Worm (Caenorhabditis elegans): Measurements from ENCODE around the gene oef-1.

oef-1 gene

ce11 chrIV:7558653-7559052, 10.4 kb downstream of the oef-1 start (continued):
- TF ChIP-seq K12H6.12 (tag; optimal IDR thresholded peaks at IDR 0.05), result no peak
- no peak for TF ChIP-seq sptf-2 (GFP tag; optimal IDR thresholded peaks at IDR 0.05)
- TF ChIP-seq let-526 (GFP tag; IDR thresholded peaks at IDR 0.05), result no peak
- no peak for TF ChIP-seq ceh-40 (GFP tag; IDR thresholded peaks at IDR 0.05)
- no peak for TF ChIP-seq efl-1 (GFP tag; optimal IDR thresholded peaks at IDR 0.05)
- TF ChIP-seq Y56A3A.18 (GFP tag; IDR thresholded peaks at IDR 0.05), result no peak
- no peak for TF ChIP-seq nhr-179 (tag; optimal IDR thresholded peaks at IDR 0.05)
- peak; percentile 66 for TF ChIP-seq hrde-1 (tag; optimal IDR thresholded peaks at IDR 0.05; ENCODE audit: borderline replicate concordance)
- TF ChIP-seq tbp1 (GFP tag; optimal IDR thresholded peaks at IDR 0.05), result no peak
- no peak for TF ChIP-seq dox-1 (GFP tag; IDR thresholded peaks at IDR 0.05)
- no peak for TF ChIP-seq repo-1 (tag; optimal IDR thresholded peaks at IDR 0.05)
- TF ChIP-seq F10E7.11 (tag; optimal IDR thresholded peaks at IDR 0.05), result no peak
- TF ChIP-seq ztf-18 (tag; optimal IDR thresholded peaks at IDR 0.05), result no peak
- no peak for TF ChIP-seq F39B2.1 (GFP tag; IDR thresholded peaks at IDR 0.05)
- no peak for TF ChIP-seq ztf-26 (tag; optimal IDR thresholded peaks at IDR 0.05)
- TF ChIP-seq hmg-1.2 (GFP tag; IDR thresholded peaks at IDR 0.05), result no peak
- no peak for TF ChIP-seq ceh-27 (GFP tag; optimal IDR thresholded peaks at IDR 0.05)
- TF ChIP-seq lin-40 (tag; optimal IDR thresholded peaks at IDR 0.05), result no peak
- TF ChIP-seq xnd-1 (tag; optimal IDR thresholded peaks at IDR 0.05), result no peak
- no peak for TF ChIP-seq let-607 (tag; optimal IDR thresholded peaks at IDR 0.05)
- TF ChIP-seq F49E8.2 (tag; optimal IDR thresholded peaks at IDR 0.05; ENCODE audit: insufficient read depth), result peak; percentile 81
- TF ChIP-seq Y53F4B.3 (GFP tag; IDR thresholded peaks at IDR 0.05), result no peak
- no peak for TF ChIP-seq sdz-38 (tag; optimal IDR thresholded peaks at IDR 0.05)
- TF ChIP-seq snpc-3.4 (tag; optimal IDR thresholded peaks at IDR 0.05), result no peak
- TF ChIP-seq Y95B8A.8 (GFP tag; IDR thresholded peaks at IDR 0.05), result no peak
- no peak for TF ChIP-seq nhr-27 (tag; optimal IDR thresholded peaks at IDR 0.05)
- TF ChIP-seq chd-7 (tag; optimal IDR thresholded peaks at IDR 0.05), result peak; percentile 28
- no peak for TF ChIP-seq mcd-1 (GFP tag; IDR thresholded peaks at IDR 0.05)
- no peak for TF ChIP-seq lir-1 (GFP tag; conservative IDR thresholded peaks at IDR 0.05)
- no peak for TF ChIP-seq Y79H2A.3 (GFP tag; conservative IDR thresholded peaks at IDR 0.05)
- no peak for TF ChIP-seq ceh-100 (GFP tag; IDR thresholded peaks at IDR 0.05)
- no peak for TF ChIP-seq B0336.3 (GFP tag; IDR thresholded peaks at IDR 0.05)
- TF ChIP-seq nfyb-1 (GFP tag; IDR thresholded peaks at IDR 0.05), result no peak
- no peak; the same call in 1 of the 2 replicates for TF ChIP-seq attf-6 (GFP tag; IDR thresholded peaks at IDR 0.05)
- no peak for TF ChIP-seq madf-10 (tag; optimal IDR thresholded peaks at IDR 0.05)
- no peak for TF ChIP-seq cebp-2 (GFP tag; IDR thresholded peaks at IDR 0.05)
- TF ChIP-seq snpc-1.3 (tag; optimal IDR thresholded peaks at IDR 0.05; ENCODE audit: insufficient read depth), result no peak
- TF ChIP-seq F52B5.7 (tag; optimal IDR thresholded peaks at IDR 0.05), result no peak
- TF ChIP-seq aptf-2 (GFP tag; conservative IDR thresholded peaks at IDR 0.05), result no peak

- TF ChIP-seq rec-8 (tag; optimal IDR thresholded peaks at IDR 0.05) (no peak), die-1 (tag; optimal IDR thresholded peaks at IDR 0.05) (peak; percentile 32), snpc-4 (GFP tag; optimal IDR thresholded peaks at IDR 0.05) (no peak), snpc-4 (tag; optimal IDR thresholded peaks at IDR 0.05) (peak in 1 of 4 experiments; percentile 0), F10E7.11 (tag; optimal IDR thresholded peaks at IDR 0.05) (no peak), hlh-12 (tag; optimal IDR thresholded peaks at IDR 0.05) (no peak), B0261.1 (tag; optimal IDR thresholded peaks at IDR 0.05) (no peak), efl-1 (GFP tag; optimal IDR thresholded peaks at IDR 0.05) (no peak), attf-6 (GFP tag; IDR thresholded peaks at IDR 0.05) (0 out of 2 replicates have a peak, but pooled peaks have one; percentile 11), fkh-3 (tag; optimal IDR thresholded peaks at IDR 0.05) (no peak), Y79H2A.3 (GFP tag; conservative IDR thresholded peaks at IDR 0.05) (no peak), lin-35 (GFP tag; optimal IDR thresholded peaks at IDR 0.05) (no peak), T07F8.4 (tag; optimal IDR thresholded peaks at IDR 0.05) (no peak), nhr-120 (GFP tag; IDR thresholded peaks at IDR 0.05) (no peak), pbrm-1 (GFP tag; IDR thresholded peaks at IDR 0.05) (no peak)
Measured at ce11 chrIV:7559237-7559636, 11.0 kb downstream of the oef-1 start.

All from whole organism, young adult.